Fruit fly (Drosophila melanogaster) whole organism, embryonic: Measurements from ENCODE around the gene CG33093.

Experiments used
- Ada2b ChIP-seq: fragments of 200-800 bp; sonication (Bioruptor generic); IDR thresholded peaks from 2 replicates; pipeline ENCODE4 v1.3.6; 2022; ENCODE audit warnings: missing biosample characterization, missing genetic modification characterization
- Asciz ChIP-seq: fragments of 200-800 bp; sonication (Bioruptor generic); optimal IDR thresholded peaks from 2 replicates; lab custom pipeline; 2017; ENCODE audit warnings: missing biosample characterization, mild to moderate bottlenecking, missing genetic modification characterization, missing genetic modification reagents
- Atf-2 ChIP-seq: fragments of 200-800 bp; sonication (Bioruptor generic); optimal IDR thresholded peaks from 2 replicates; lab custom pipeline; 2016; ENCODE audit warnings: missing biosample characterization, missing genetic modification characterization
- CG10209 ChIP-seq: fragments of 200-800 bp; sonication (Bioruptor generic); optimal IDR thresholded peaks from 3 replicates; lab custom pipeline; 2017; ENCODE audit warnings: missing biosample characterization, mild to moderate bottlenecking, missing genetic modification characterization, missing genetic modification reagents
- CG10431 ChIP-seq: fragments of 200-800 bp; sonication (Bioruptor generic); optimal IDR thresholded peaks from 3 replicates; lab custom pipeline; 2018; ENCODE audit warnings: missing biosample characterization, mild to moderate bottlenecking, missing genetic modification characterization
- CG10543 ChIP-seq: fragments of 200-800 bp; sonication (Bioruptor generic); optimal IDR thresholded peaks from 3 replicates; lab custom pipeline; 2017; ENCODE audit warnings: missing biosample characterization, mild to moderate bottlenecking, missing genetic modification characterization, moderate library complexity
- CG11093 ChIP-seq: fragments of 200-800 bp; sonication (Bioruptor generic); IDR thresholded peaks from 3 replicates; pipeline ENCODE4 v1.3.6; 2022; ENCODE audit warnings: missing biosample characterization, missing genetic modification characterization
- CG11504 ChIP-seq: fragments of 200-800 bp; sonication (Bioruptor generic); optimal IDR thresholded peaks from 3 replicates; lab custom pipeline; 2019; ENCODE audit warnings: missing biosample characterization, mild to moderate bottlenecking, missing genetic modification characterization, moderate library complexity
- CG12236 ChIP-seq: fragments of 200-800 bp; sonication (Bioruptor generic); optimal IDR thresholded peaks from 2 replicates; lab custom pipeline; 2016; ENCODE audit warnings: missing biosample characterization, missing genetic modification characterization
- CG1233 ChIP-seq: fragments of 200-800 bp; sonication (Bioruptor generic); optimal IDR thresholded peaks from 4 replicates; lab custom pipeline; 2018; ENCODE audit warnings: missing biosample characterization, mild to moderate bottlenecking, missing genetic modification characterization
- CG14014 ChIP-seq: fragments of 200-800 bp; sonication (Bioruptor generic); IDR thresholded peaks from 2 replicates; pipeline ENCODE4 v1.3.6; 2022; ENCODE audit warnings: missing biosample characterization, missing genetic modification characterization
- CG14441 ChIP-seq: fragments of 200-800 bp; sonication (Bioruptor generic); IDR thresholded peaks from 2 replicates; pipeline ENCODE4 v1.3.6; 2022; ENCODE audit warnings: missing biosample characterization, missing genetic modification characterization
- CG15514 ChIP-seq: fragments of 200-800 bp; sonication (Bioruptor generic); optimal IDR thresholded peaks from 3 replicates; lab custom pipeline; 2017; ENCODE audit warnings: missing biosample characterization, missing genetic modification characterization, mild to moderate bottlenecking, moderate library complexity, missing genetic modification reagents
- CG15601 ChIP-seq: fragments of 200-800 bp; sonication (Bioruptor generic); optimal IDR thresholded peaks from 3 replicates; lab custom pipeline; 2019; ENCODE audit warnings: missing biosample characterization, mild to moderate bottlenecking, missing genetic modification characterization, moderate library complexity
- CG15696 ChIP-seq: fragments of 200-800 bp; sonication (Bioruptor generic); optimal IDR thresholded peaks from 2 replicates; lab custom pipeline; 2019; ENCODE audit warnings: missing biosample characterization, mild to moderate bottlenecking, missing genetic modification characterization, moderate library complexity
- CG17385 ChIP-seq: fragments of 200-800 bp; sonication (Bioruptor generic); optimal IDR thresholded peaks from 3 replicates; lab custom pipeline; 2018; ENCODE audit warnings: missing biosample characterization, mild to moderate bottlenecking, missing genetic modification characterization
- CG2116 ChIP-seq: fragments of 200-800 bp; sonication (Bioruptor generic); optimal IDR thresholded peaks from 3 replicates; lab custom pipeline; 2018; ENCODE audit warnings: missing biosample characterization, mild to moderate bottlenecking, missing genetic modification characterization
- CG2202 ChIP-seq: fragments of 200-800 bp; sonication (Bioruptor generic); optimal IDR thresholded peaks from 2 replicates; lab custom pipeline; 2018; ENCODE audit warnings: missing biosample characterization, mild to moderate bottlenecking, missing genetic modification characterization
- CG2712 ChIP-seq: fragments of 200-800 bp; optimal IDR thresholded peaks from 3 replicates; lab custom pipeline; 2019; ENCODE audit warnings: missing biosample characterization, mild to moderate bottlenecking, missing genetic modification characterization, moderate library complexity
- CG2875 ChIP-seq: fragments of 200-800 bp; sonication (Bioruptor generic); optimal IDR thresholded peaks from 2 replicates; lab custom pipeline; 2017; ENCODE audit warnings: missing biosample characterization, mild to moderate bottlenecking, missing genetic modification characterization, missing genetic modification reagents
- CG4707 ChIP-seq: fragments of 200-800 bp; sonication (Bioruptor generic); optimal IDR thresholded peaks from 2 replicates; lab custom pipeline; 2018; ENCODE audit warnings: missing biosample characterization, mild to moderate bottlenecking, missing genetic modification characterization, moderate library complexity
- CG5180 ChIP-seq: fragments of 200-800 bp; sonication (Bioruptor generic); optimal IDR thresholded peaks from 3 replicates; lab custom pipeline; 2017; ENCODE audit warnings: missing biosample characterization, missing genetic modification characterization, mild to moderate bottlenecking, moderate library complexity, missing genetic modification reagents
- CG7987 ChIP-seq: fragments of 200-800 bp; sonication (Bioruptor generic); optimal IDR thresholded peaks from 2 replicates; lab custom pipeline; 2018; ENCODE audit warnings: missing biosample characterization, mild to moderate bottlenecking, missing genetic modification characterization, moderate library complexity
- CG9727 ChIP-seq: fragments of 200-800 bp; sonication (Bioruptor generic); optimal IDR thresholded peaks from 3 replicates; lab custom pipeline; 2017; ENCODE audit warnings: missing biosample characterization, mild to moderate bottlenecking, missing genetic modification characterization
- Doc3 ChIP-seq: fragments of 200-800 bp; sonication (Bioruptor generic); IDR thresholded peaks from 3 replicates; pipeline ENCODE4 v1.3.6; 2022; ENCODE audit warnings: missing biosample characterization, missing genetic modification characterization; ENCODE audit not compliant: partially characterized antibody
- Drgx ChIP-seq: fragments of 200-800 bp; sonication (Bioruptor generic); IDR thresholded peaks from 2 replicates; pipeline ENCODE4 v1.3.6; 2022; ENCODE audit warnings: missing biosample characterization, missing genetic modification characterization
- E2f2 ChIP-seq: fragments of 200-800 bp; sonication (Bioruptor generic); IDR thresholded peaks from 2 replicates; pipeline ENCODE4 v1.3.6; 2022; ENCODE audit warnings: missing biosample characterization, missing genetic modification characterization
- Ets65A ChIP-seq: fragments of 200-800 bp; sonication (Bioruptor generic); peaks from one replicate; lab custom pipeline; 2016; ENCODE audit warnings: missing biosample characterization, missing genetic modification characterization
- MBD-R2 ChIP-seq: fragments of 200-800 bp; sonication (Bioruptor generic); IDR thresholded peaks from 2 replicates; pipeline ENCODE4 v1.3.6; 2022; ENCODE audit warnings: missing biosample characterization, missing genetic modification characterization
- Med ChIP-seq: fragments of 200-800 bp; sonication (Bioruptor generic); peaks from one replicate; lab custom pipeline; 2016; ENCODE audit warnings: missing biosample characterization, missing genetic modification characterization, mild to moderate bottlenecking, inconsistent platforms, moderate library complexity
- Nf-YA ChIP-seq: fragments of 200-800 bp; sonication (Bioruptor generic); IDR thresholded peaks from 2 replicates; pipeline ENCODE4 v1.3.6; 2022; ENCODE audit warnings: missing biosample characterization, missing genetic modification characterization
- Rfx ChIP-seq: fragments of 200-800 bp; sonication (Bioruptor generic); IDR thresholded peaks from 2 replicates; pipeline ENCODE4 v1.3.6; 2022; ENCODE audit warnings: missing biosample characterization, missing genetic modification characterization
- Sin3A ChIP-seq: fragments of >200 bp; optimal IDR thresholded peaks from 2 replicates; lab custom pipeline; 2018
- Sox100B ChIP-seq: fragments of 200-800 bp; sonication (Bioruptor generic); optimal IDR thresholded peaks from 3 replicates; lab custom pipeline; 2018; ENCODE audit warnings: missing biosample characterization, mild to moderate bottlenecking, missing genetic modification characterization
- YL-1 ChIP-seq: fragments of 200-800 bp; sonication (Bioruptor generic); optimal IDR thresholded peaks from 3 replicates; lab custom pipeline; 2017; ENCODE audit warnings: missing biosample characterization, mild to moderate bottlenecking, missing genetic modification characterization
- ash1 ChIP-seq: fragments of 200-800 bp; sonication (Bioruptor generic); optimal IDR thresholded peaks from 2 replicates; lab custom pipeline; 2018; ENCODE audit warnings: missing biosample characterization, mild to moderate bottlenecking, missing genetic modification characterization
- cad ChIP-seq: fragments of >200 bp; optimal IDR thresholded peaks from 2 replicates; lab custom pipeline; 2017; ENCODE audit warnings: missing biosample characterization, missing genetic modification characterization
- emc ChIP-seq: fragments of 200-800 bp; sonication (Bioruptor generic); optimal IDR thresholded peaks from 2 replicates; lab custom pipeline; 2016; ENCODE audit warnings: missing biosample characterization, missing genetic modification characterization
- eve ChIP-seq, 2 experiments: fragments of >200 bp; optimal IDR thresholded peaks; 2 replicates each; lab custom pipeline; 2017; ENCODE audit warnings: missing biosample characterization in 2 of 2, missing genetic modification characterization in 2 of 2
- fd3F ChIP-seq: fragments of 200-800 bp; sonication (Bioruptor generic); optimal IDR thresholded peaks from 2 replicates; lab custom pipeline; 2018; ENCODE audit warnings: missing biosample characterization, mild to moderate bottlenecking, missing genetic modification characterization, moderate library complexity
- lab ChIP-seq: fragments of 200-800 bp; sonication (Bioruptor generic); optimal IDR thresholded peaks from 3 replicates; lab custom pipeline; 2017; ENCODE audit warnings: missing biosample characterization, missing genetic modification characterization, mild to moderate bottlenecking, moderate library complexity, missing genetic modification reagents
- lov ChIP-seq, 2 experiments: fragments of 200-800 bp in 1 of 2; fragments of >200 bp in 1 of 2; sonication (Bioruptor generic) in 1 of 2; IDR thresholded peaks in 1 of 2; optimal IDR thresholded peaks in 1 of 2; 2 replicates in 1 of 2; 3 replicates in 1 of 2; pipeline versions ENCODE4 v1.3.6 to Lab custom; 2017 to 2022; ENCODE audit warnings: missing biosample characterization in 1 of 2, missing genetic modification characterization in 1 of 2
- nmo ChIP-seq: fragments of 200-800 bp; sonication (Bioruptor generic); optimal IDR thresholded peaks from 2 replicates; lab custom pipeline; 2018; ENCODE audit warnings: missing biosample characterization, mild to moderate bottlenecking, missing genetic modification characterization, moderate library complexity
- pnt ChIP-seq: fragments of 200-800 bp; sonication (Bioruptor generic); optimal IDR thresholded peaks from 3 replicates; lab custom pipeline; 2016; ENCODE audit warnings: missing biosample characterization, missing genetic modification characterization
- sens ChIP-seq: fragments of 200-800 bp; sonication (Bioruptor generic); peaks from one replicate; lab custom pipeline; 2016; ENCODE audit warnings: missing biosample characterization, missing genetic modification characterization
- shn ChIP-seq: fragments of 200-800 bp; sonication (Bioruptor generic); optimal IDR thresholded peaks from 3 replicates; lab custom pipeline; 2016; ENCODE audit warnings: missing biosample characterization, missing genetic modification characterization
- stc ChIP-seq: fragments of 200-800 bp; sonication (Bioruptor generic); IDR thresholded peaks from 2 replicates; pipeline ENCODE4 v1.3.6; 2022; ENCODE audit warnings: missing biosample characterization, missing genetic modification characterization
- wek ChIP-seq: fragments of 200-800 bp; sonication (Bioruptor generic); optimal IDR thresholded peaks from 3 replicates; lab custom pipeline; 2018; ENCODE audit warnings: missing biosample characterization, mild to moderate bottlenecking, missing genetic modification characterization, moderate library complexity

Gene CG33093

dm6 chr3R:22576096-22576697, 44.5 kb upstream of the CG33093 start (continued):
- TF ChIP-seq pnt (GFP tag; lab: Kevin White, UChicago) (no peak), Ets65A (GFP tag; lab: Kevin White, UChicago) (peak; percentile 25), Drgx (GFP tag; lab: Robert Waterston, UW) (peak; percentile 34; the same call in 1 of the 2 replicates), E2f2 (GFP tag; lab: Robert Waterston, UW) (no peak), CG9727 (GFP tag; lab: Kevin White, UChicago) (no peak), Med (peak; percentile 6), ash1 (GFP tag; lab: Kevin White, UChicago) (no peak), fd3F (GFP tag; lab: Kevin White, UChicago) (no peak), CG12236 (no peak)

dm6 chr3R:22573590-22573989, 41.9 kb upstream of the CG33093 start:
- no peak for TF ChIP-seq Nf-YA (GFP tag; lab: Robert Waterston, UW)
- TF ChIP-seq Asciz (GFP tag; lab: Kevin White, UChicago) = peak; percentile 56
- TF ChIP-seq Atf-2 (GFP tag; lab: Kevin White, UChicago) = no peak
- peak; percentile 5 for TF ChIP-seq CG2202 (tag; lab: Kevin White, UChicago)
- no peak for TF ChIP-seq nmo (GFP tag; lab: Kevin White, UChicago)
- TF ChIP-seq lov (optimal IDR thresholded peaks at IDR 0.05; lab: Kevin White, UChicago) = no peak
- TF ChIP-seq lov (GFP tag; IDR thresholded peaks at IDR 0.05; lab: Robert Waterston, UW) = no peak
- TF ChIP-seq eve (GFP tag; optimal IDR thresholded peaks at IDR 0.05; lab: Kevin White, UChicago) = no peak
- peak; percentile 25 for TF ChIP-seq CG4707 (GFP tag; lab: Kevin White, UChicago)
- TF ChIP-seq sens (GFP tag; lab: Kevin White, UChicago) = peak; percentile 15
- peak; percentile 41; the same call in 1 of the 2 replicates for TF ChIP-seq CG14014 (GFP tag; lab: Robert Waterston, UW)
- TF ChIP-seq Sin3A (lab: Kevin White, UChicago) = no peak
- TF ChIP-seq CG2875 (GFP tag; lab: Kevin White, UChicago) = peak; percentile 3
- no peak for TF ChIP-seq Doc3
- peak; percentile 52 for TF ChIP-seq CG5180 (GFP tag; lab: Kevin White, UChicago)
- TF ChIP-seq CG10543 (GFP tag; lab: Kevin White, UChicago) = peak; percentile 24
- peak; percentile 5 for TF ChIP-seq CG7987 (GFP tag; lab: Kevin White, UChicago)
- TF ChIP-seq CG11093 (GFP tag; lab: Robert Waterston, UW) = no peak
- TF ChIP-seq CG15696 = no peak
- TF ChIP-seq emc (GFP tag; lab: Kevin White, UChicago) = no peak
- TF ChIP-seq CG10431 = peak; percentile 47
- no peak for TF ChIP-seq cad (GFP tag; lab: Kevin White, UChicago)
- peak; percentile 47 for TF ChIP-seq CG15601
- TF ChIP-seq wek (GFP tag; lab: Kevin White, UChicago) = peak; percentile 58
- TF ChIP-seq MBD-R2 (GFP tag; lab: Robert Waterston, UW) = no peak
- TF ChIP-seq CG10209 = peak; percentile 22
- TF ChIP-seq CG2116 = no peak
- no peak for TF ChIP-seq CG11504 (tag; lab: Kevin White, UChicago)
- TF ChIP-seq CG17385 (GFP tag; lab: Kevin White, UChicago) = peak; percentile 38
- peak; percentile 22 for TF ChIP-seq Sox100B (GFP tag; lab: Kevin White, UChicago)
- TF ChIP-seq Rfx = no peak
- no peak for TF ChIP-seq CG2712 (tag; lab: Kevin White, UChicago)
- peak; percentile 75 for TF ChIP-seq Med
- peak; percentile 26; the same call in 1 of the 2 replicates for TF ChIP-seq E2f2 (GFP tag; lab: Robert Waterston, UW)
- no peak for TF ChIP-seq shn (GFP tag; lab: Kevin White, UChicago)
- TF ChIP-seq CG14441 (GFP tag; lab: Robert Waterston, UW) = no peak
- TF ChIP-seq Ada2b (GFP tag; lab: Robert Waterston, UW) = no peak
- TF ChIP-seq CG15514 (GFP tag; lab: Kevin White, UChicago) = peak; percentile 17
- TF ChIP-seq stc (GFP tag; lab: Robert Waterston, UW) = no peak
- TF ChIP-seq CG1233 (GFP tag; lab: Kevin White, UChicago) = peak; percentile 11
- peak; percentile 51 for TF ChIP-seq lab
- TF ChIP-seq YL-1 (GFP tag; lab: Kevin White, UChicago) = no peak
